Fruit fly (Drosophila melanogaster): Measurements from ENCODE around the gene CTCF.

Gene CTCF

DNA sequence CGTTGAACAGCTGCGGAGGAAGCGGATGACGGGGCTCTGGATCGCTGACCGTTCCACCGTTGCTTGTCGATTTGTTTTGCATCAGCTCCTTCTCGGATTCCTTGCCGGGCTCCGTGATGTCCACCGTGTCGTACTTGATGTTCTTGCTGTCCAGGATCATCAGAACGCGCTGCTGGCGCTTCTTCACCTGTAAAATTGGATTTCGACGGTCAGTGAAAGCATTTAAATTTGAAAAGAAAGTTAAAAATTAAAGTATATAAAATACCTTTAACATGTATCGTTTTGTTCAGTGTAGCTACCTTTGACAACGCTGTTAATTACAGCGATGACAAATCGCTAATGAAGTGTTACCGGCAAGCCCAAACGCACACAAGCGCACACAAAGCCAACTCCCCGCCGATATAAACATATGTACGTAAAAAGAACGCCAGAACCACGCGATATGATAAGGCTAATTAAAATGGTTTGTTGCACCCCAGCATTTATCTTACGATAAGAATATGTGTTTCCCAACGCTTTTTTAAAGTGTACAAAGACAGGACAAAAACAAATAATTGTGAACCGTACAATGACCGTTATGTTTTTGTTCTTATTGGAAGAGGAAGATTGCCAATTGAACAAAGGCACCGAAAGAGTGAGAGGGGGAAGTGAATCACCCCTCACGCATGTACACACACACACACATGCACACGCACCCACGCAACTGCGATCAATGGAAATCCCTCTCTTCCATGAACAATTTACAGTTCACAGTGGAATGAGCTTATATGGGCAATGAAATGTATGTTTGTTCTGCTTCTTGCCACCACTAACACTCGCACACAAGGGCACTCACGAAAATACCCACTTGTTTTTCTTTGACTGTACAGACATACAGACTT lies 11.5 kb upstream of the CTCF start (continued):
- no peak for TF ChIP-seq zen2 (GFP tag; IDR thresholded peaks at IDR 0.05; ENCODE audit: partially characterized antibody)
- TF ChIP-seq CG34376 (GFP tag; optimal IDR thresholded peaks at IDR 0.05) = peak; percentile 80
- 0 out of 3 replicates have a peak, but pooled peaks have one; percentile 49 for TF ChIP-seq dysf (GFP tag; IDR thresholded peaks at IDR 0.05)
- TF ChIP-seq CG17385 (GFP tag; optimal IDR thresholded peaks at IDR 0.05) = peak; percentile 94
- peak; percentile 40; the same call in 1 of the 2 replicates for TF ChIP-seq CG10366 (GFP tag; IDR thresholded peaks at IDR 0.05)
- TF ChIP-seq chinmo (GFP tag; IDR thresholded peaks at IDR 0.05; ENCODE audit: partially characterized antibody) = peak; percentile 81; the same call in 2 of the 4 replicates
- peak in 1 of 2 experiments; percentile 40 for TF ChIP-seq Hr51 (GFP tag; optimal IDR thresholded peaks at IDR 0.05)
- TF ChIP-seq bowl (GFP tag; IDR thresholded peaks at IDR 0.05) = no peak
- no peak for TF ChIP-seq Lhr (GFP tag; optimal IDR thresholded peaks at IDR 0.05)
- no peak for TF ChIP-seq hkb (optimal IDR thresholded peaks at IDR 0.05)
- peak; percentile 43 for TF ChIP-seq hkb (GFP tag; IDR thresholded peaks at IDR 0.05)
- TF ChIP-seq D (optimal IDR thresholded peaks at IDR 0.05) = peak; percentile 84
- no peak for TF ChIP-seq D (GFP tag; optimal IDR thresholded peaks at IDR 0.05)
- TF ChIP-seq Doc3 (GFP tag; IDR thresholded peaks at IDR 0.05; ENCODE audit: partially characterized antibody) = no peak
- peak; percentile 3 for TF ChIP-seq bab2 (GFP tag; optimal IDR thresholded peaks at IDR 0.05)
- peak; percentile 35 for TF ChIP-seq Xbp1 (GFP tag; optimal IDR thresholded peaks at IDR 0.05)
- TF ChIP-seq shn (GFP tag; optimal IDR thresholded peaks at IDR 0.05) = no peak
- TF ChIP-seq rib (GFP tag; IDR thresholded peaks at IDR 0.05) = peak; percentile 67
- TF ChIP-seq ab (GFP tag; optimal IDR thresholded peaks at IDR 0.05) = no peak
- TF ChIP-seq pros (GFP tag; optimal IDR thresholded peaks at IDR 0.05) = peak; percentile 70
- TF ChIP-seq onecut (GFP tag; IDR thresholded peaks at IDR 0.05) = 0 out of 2 replicates have a peak, but pooled peaks have one; percentile 25
- no peak for TF ChIP-seq CG6854 (GFP tag; optimal IDR thresholded peaks at IDR 0.05)
- TF ChIP-seq Hsf (GFP tag; optimal IDR thresholded peaks at IDR 0.05) = peak; percentile 7
- peak; percentile 48 for TF ChIP-seq Sox100B (GFP tag; optimal IDR thresholded peaks at IDR 0.05)
- 0 out of 3 replicates have a peak, but pooled peaks have one; percentile 5 for TF ChIP-seq Dbx (GFP tag; IDR thresholded peaks at IDR 0.05)
- peak; percentile 47; the same call in 2 of the 3 replicates for TF ChIP-seq zfh1 (GFP tag; IDR thresholded peaks at IDR 0.05)
- peak; percentile 31 for TF ChIP-seq nerfin-1 (tag; optimal IDR thresholded peaks at IDR 0.05)
- TF ChIP-seq CG1024 (GFP tag; IDR thresholded peaks at IDR 0.05) = no peak
- TF ChIP-seq tin (GFP tag; optimal IDR thresholded peaks at IDR 0.05) = no peak
- peak; percentile 24 for TF ChIP-seq CG10979 (tag; optimal IDR thresholded peaks at IDR 0.05)
- no peak for TF ChIP-seq slou (GFP tag; optimal IDR thresholded peaks at IDR 0.05)
- peak; percentile 22 for TF ChIP-seq CG9727 (GFP tag; optimal IDR thresholded peaks at IDR 0.05)
- TF ChIP-seq abd-A (tag; optimal IDR thresholded peaks at IDR 0.05) = peak; percentile 72
- peak; percentile 50; the same call in 1 of the 2 replicates for TF ChIP-seq Atf6 (GFP tag; IDR thresholded peaks at IDR 0.05)
- TF ChIP-seq D19B (GFP tag; optimal IDR thresholded peaks at IDR 0.05) = no peak
- TF ChIP-seq CG2199 (GFP tag; IDR thresholded peaks at IDR 0.05) = 0 out of 3 replicates have a peak, but pooled peaks have one; percentile 67
- TF ChIP-seq CG17186 (GFP tag; optimal IDR thresholded peaks at IDR 0.05) = no peak
- peak; percentile 12 for TF ChIP-seq CG8359 (GFP tag; optimal IDR thresholded peaks at IDR 0.05; ENCODE audit: borderline replicate concordance)
- no peak for TF ChIP-seq CG12236 (GFP tag; optimal IDR thresholded peaks at IDR 0.05)
- TF ChIP-seq Nf-YC (tag; optimal IDR thresholded peaks at IDR 0.05) = peak; percentile 31
- no peak for TF ChIP-seq maf-S (GFP tag; optimal IDR thresholded peaks at IDR 0.05)
- peak; percentile 19 for TF ChIP-seq org-1 (GFP tag; optimal IDR thresholded peaks at IDR 0.05)
- TF ChIP-seq Xrp1 (GFP tag; IDR thresholded peaks at IDR 0.05) = peak; percentile 47; the same call in 1 of the 2 replicates
- TF ChIP-seq sd (tag; optimal IDR thresholded peaks at IDR 0.05) = peak; percentile 86
- TF ChIP-seq fd96Cb (tag; optimal IDR thresholded peaks at IDR 0.05) = peak; percentile 29
- TF ChIP-seq nmo (GFP tag; optimal IDR thresholded peaks at IDR 0.05) = peak; percentile 24
- peak; percentile 38 for TF ChIP-seq PHDP (tag; optimal IDR thresholded peaks at IDR 0.05)
- TF ChIP-seq CG12299 (tag; optimal IDR thresholded peaks at IDR 0.05) = no peak
